Fruit fly (Drosophila melanogaster) whole organism: ENCODE results near the gene qless.

Source experiments
- EcR ChIP-seq, 2 experiments: fragments of >200 bp; optimal IDR thresholded peaks; 2 replicates each; lab custom pipeline; 2017; ENCODE audit warnings: missing biosample characterization in 2 of 2, missing genetic modification characterization in 2 of 2, missing genetic modification reagents in 2 of 2
- psq ChIP-seq: fragments of >200 bp; optimal IDR thresholded peaks from 2 replicates; lab custom pipeline; 2017
- usp ChIP-seq: fragments of >200 bp; optimal IDR thresholded peaks from 2 replicates; lab custom pipeline; 2017; ENCODE audit warnings: missing biosample characterization, missing genetic modification characterization, mixed read lengths

- TF ChIP-seq EcR (GFP tag; optimal IDR thresholded peaks at IDR 0.05; lab: Kevin White, UChicago): no peak
- no peak for TF ChIP-seq usp
- TF ChIP-seq psq (lab: Kevin White, UChicago): no peak
Observed at dm6 chr3R:31197142-31197994, 55.0 kb downstream of the qless start.
